Worm (Caenorhabditis elegans): Measurements from ENCODE around the gene F13A7.14.

Gene F13A7.14

ce11 chrV:16417014-16417413 lies 15.3 kb downstream of the F13A7.14 start, which contains the start of gene str-55:
Gene str-55, minus strand, starts transcription at chrV:16417114.
- no peak for TF ChIP-seq madf-2 (tag; optimal IDR thresholded peaks at IDR 0.05)
- no peak for TF ChIP-seq ama-1 (optimal IDR thresholded peaks at IDR 0.05)
- no peak for TF ChIP-seq unc-42 (tag; optimal IDR thresholded peaks at IDR 0.05)
- TF ChIP-seq C08G9.2 (tag; optimal IDR thresholded peaks at IDR 0.05): no peak
- no peak for TF ChIP-seq unc-86 (tag; optimal IDR thresholded peaks at IDR 0.05)
- no peak for TF ChIP-seq eyg-1 (tag; optimal IDR thresholded peaks at IDR 0.05)
- no peak for TF ChIP-seq ceh-31 (tag; optimal IDR thresholded peaks at IDR 0.05)
- TF ChIP-seq K02D7.2 (tag; optimal IDR thresholded peaks at IDR 0.05): no peak
- TF ChIP-seq tbx-2 (tag; optimal IDR thresholded peaks at IDR 0.05): no peak
- no peak for TF ChIP-seq Y22D7AL.16 (tag; optimal IDR thresholded peaks at IDR 0.05)
- no peak for TF ChIP-seq K09A11.1 (tag; optimal IDR thresholded peaks at IDR 0.05; ENCODE audit: insufficient read depth)
- TF ChIP-seq T23F11.4 (GFP tag; optimal IDR thresholded peaks at IDR 0.05): no peak
- TF ChIP-seq hlh-8 (tag; optimal IDR thresholded peaks at IDR 0.05): no peak
- TF ChIP-seq ttx-3 (tag; optimal IDR thresholded peaks at IDR 0.05): no peak
- no peak for TF ChIP-seq ceh-48 (tag; optimal IDR thresholded peaks at IDR 0.05)
- no peak for TF ChIP-seq nhr-11 (tag; optimal IDR thresholded peaks at IDR 0.05)
- TF ChIP-seq ets-4 (tag; optimal IDR thresholded peaks at IDR 0.05): no peak
- TF ChIP-seq fkh-6 (tag; optimal IDR thresholded peaks at IDR 0.05): no peak
- TF ChIP-seq mec-3 (tag; optimal IDR thresholded peaks at IDR 0.05; ENCODE audit: borderline replicate concordance): no peak
- no peak for TF ChIP-seq pha-2 (tag; optimal IDR thresholded peaks at IDR 0.05)

- TF ChIP-seq ceh-2 (tag; optimal IDR thresholded peaks at IDR 0.05) (no peak), ztf-16 (tag; optimal IDR thresholded peaks at IDR 0.05) (no peak), ceh-48 (tag; optimal IDR thresholded peaks at IDR 0.05) (no peak), ahr-1 (tag; optimal IDR thresholded peaks at IDR 0.05) (no peak), K09A11.1 (tag; optimal IDR thresholded peaks at IDR 0.05; ENCODE audit: insufficient read depth) (no peak), ceh-31 (tag; optimal IDR thresholded peaks at IDR 0.05) (no peak), gmeb-2 (tag; optimal IDR thresholded peaks at IDR 0.05) (no peak), fax-1 (tag; optimal IDR thresholded peaks at IDR 0.05) (no peak), K02D7.2 (tag; optimal IDR thresholded peaks at IDR 0.05) (no peak), sdc-2 (tag; optimal IDR thresholded peaks at IDR 0.05) (no peak), che-1 (tag; optimal IDR thresholded peaks at IDR 0.05) (no peak), dve-1 (tag; optimal IDR thresholded peaks at IDR 0.05) (no peak), ceh-22 (tag; optimal IDR thresholded peaks at IDR 0.05) (no peak), fkh-6 (tag; optimal IDR thresholded peaks at IDR 0.05) (no peak), nhr-11 (tag; optimal IDR thresholded peaks at IDR 0.05) (no peak), odd-2 (tag; optimal IDR thresholded peaks at IDR 0.05) (no peak)
These were observed 18.1 kb downstream of the F13A7.14 start, which contains the start of gene F26D2.16 for ce11 chrV:16419769-16420168. Gene F26D2.16, minus strand, starts transcription at chrV:16419869.

- TF ChIP-seq dve-1 (tag; optimal IDR thresholded peaks at IDR 0.05): no peak
- no peak for TF ChIP-seq ref-2 (tag; optimal IDR thresholded peaks at IDR 0.05)
- TF ChIP-seq pag-3 (tag; optimal IDR thresholded peaks at IDR 0.05; ENCODE audit: borderline replicate concordance): no peak
- no peak for TF ChIP-seq eyg-1 (tag; optimal IDR thresholded peaks at IDR 0.05)
- TF ChIP-seq pros-1 (tag; optimal IDR thresholded peaks at IDR 0.05): no peak
- no peak for TF ChIP-seq Y22D7AL.16 (tag; optimal IDR thresholded peaks at IDR 0.05)
- no peak for TF ChIP-seq ceh-24 (tag; optimal IDR thresholded peaks at IDR 0.05)
- no peak for TF ChIP-seq sdc-2 (tag; optimal IDR thresholded peaks at IDR 0.05)
- no peak for TF ChIP-seq sox-2 (GFP tag; IDR thresholded peaks at IDR 0.05)
- TF ChIP-seq ceh-31 (tag; optimal IDR thresholded peaks at IDR 0.05): no peak
- no peak for TF ChIP-seq ets-4 (tag; optimal IDR thresholded peaks at IDR 0.05)
- no peak for TF ChIP-seq pha-4 (tag; optimal IDR thresholded peaks at IDR 0.05)
These were observed 19.0 kb downstream of the F13A7.14 start, which contains the start of gene srw-48 for ce11 chrV:16420696-16421095. Gene srw-48, plus strand, starts transcription at chrV:16420996.

ce11 chrV:16424428-16424827 lies 22.7 kb downstream of the F13A7.14 start, which contains the start of gene srw-29:
Gene srw-29, minus strand, starts transcription at chrV:16424528.
- TF ChIP-seq ttx-3 (tag; optimal IDR thresholded peaks at IDR 0.05) (no peak), ama-1 (optimal IDR thresholded peaks at IDR 0.05) (no peak), dve-1 (tag; optimal IDR thresholded peaks at IDR 0.05) (no peak), fax-1 (tag; optimal IDR thresholded peaks at IDR 0.05) (no peak), elt-2 (tag; optimal IDR thresholded peaks at IDR 0.05) (no peak), ref-2 (tag; optimal IDR thresholded peaks at IDR 0.05) (no peak), npax-4 (tag; optimal IDR thresholded peaks at IDR 0.05) (no peak), eyg-1 (tag; optimal IDR thresholded peaks at IDR 0.05) (no peak), pha-2 (tag; optimal IDR thresholded peaks at IDR 0.05) (no peak), ceh-2 (tag; optimal IDR thresholded peaks at IDR 0.05) (no peak), nhr-11 (tag; optimal IDR thresholded peaks at IDR 0.05) (no peak), sox-4 (tag; optimal IDR thresholded peaks at IDR 0.05) (no peak)
